Fruit fly (Drosophila melanogaster) ovary, adult (tissue): ENCODE measurements around the gene Dic2.
A peak's percentile ranks its signal among the peaks of the same experiment; 100 is the strongest.

ENCODE experiments used
- CG17801 ChIP-seq: fragments of 200-800 bp; optimal IDR thresholded peaks from 2 replicates; lab custom pipeline; 2019; ENCODE audit warnings: missing biosample characterization, mild to moderate bottlenecking, missing genetic modification characterization, moderate library complexity; ENCODE audit not compliant: partially characterized antibody

Gene Dic2

dm6 chr3R:20501327-20501726 is at the start of gene Dic2:
TSS of gene Dic2 (minus strand) at chr3R:20501427.
- TF ChIP-seq CG17801: no peak

DNA sequence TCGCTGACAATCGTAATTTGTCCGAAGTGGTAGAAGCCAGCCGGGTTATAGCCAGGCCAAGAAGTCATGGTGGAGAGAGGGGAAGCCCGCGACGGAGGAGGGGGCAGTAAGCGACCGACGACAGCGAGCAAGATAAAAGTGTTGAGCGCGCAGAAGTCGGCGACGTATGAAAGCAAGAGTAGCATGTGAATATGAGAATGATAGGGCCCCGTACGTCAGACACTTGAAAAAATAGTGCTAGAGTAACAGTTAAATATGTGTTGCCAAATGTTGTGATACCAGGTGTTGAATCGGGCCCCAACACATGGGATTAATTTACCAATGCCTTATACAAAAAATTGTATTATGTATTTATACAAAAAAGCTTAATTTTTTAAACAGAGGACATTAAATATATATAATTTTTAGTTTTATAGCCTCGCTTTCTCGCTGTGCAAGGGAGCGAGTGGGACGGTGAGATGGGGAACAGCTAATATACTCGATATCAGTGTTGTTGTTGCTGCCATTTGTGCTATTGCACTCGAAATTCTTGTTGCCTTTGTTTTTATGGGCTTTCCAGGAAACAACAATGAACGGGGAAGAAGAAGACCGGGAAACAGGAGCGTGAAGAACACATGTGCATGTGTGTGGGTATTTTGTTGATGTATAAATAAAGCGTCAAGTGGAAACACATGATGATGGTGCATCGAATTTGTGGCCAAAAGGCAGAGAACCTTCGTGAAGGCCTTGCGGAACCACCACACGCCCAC is 48.8 kb upstream of the Dic2 start:
- peak; percentile 91 for TF ChIP-seq CG17801

- no peak for TF ChIP-seq CG17801
These were observed 48.0 kb upstream of the Dic2 start for dm6 chr3R:20549017-20549854.

DNA sequence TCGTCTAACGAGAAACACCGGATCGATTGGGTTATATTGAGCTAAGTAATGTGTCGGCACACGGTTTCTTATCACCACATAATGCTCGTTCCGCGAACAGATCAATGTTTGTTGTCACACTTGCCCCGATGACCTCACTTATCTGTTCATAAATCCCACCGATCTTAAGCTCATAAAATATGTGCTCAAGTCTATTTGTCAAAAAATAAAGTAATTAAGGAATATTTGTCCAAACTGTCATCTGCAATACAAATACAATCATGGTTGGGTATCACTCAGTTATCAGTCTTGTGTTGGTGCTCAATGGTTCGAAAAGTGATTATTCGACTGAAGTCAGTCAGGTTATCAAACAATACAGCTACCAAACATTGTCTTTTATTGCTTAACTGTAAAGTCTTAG is 47.0 kb upstream of the Dic2 start:
- no peak for TF ChIP-seq CG17801

DNA sequence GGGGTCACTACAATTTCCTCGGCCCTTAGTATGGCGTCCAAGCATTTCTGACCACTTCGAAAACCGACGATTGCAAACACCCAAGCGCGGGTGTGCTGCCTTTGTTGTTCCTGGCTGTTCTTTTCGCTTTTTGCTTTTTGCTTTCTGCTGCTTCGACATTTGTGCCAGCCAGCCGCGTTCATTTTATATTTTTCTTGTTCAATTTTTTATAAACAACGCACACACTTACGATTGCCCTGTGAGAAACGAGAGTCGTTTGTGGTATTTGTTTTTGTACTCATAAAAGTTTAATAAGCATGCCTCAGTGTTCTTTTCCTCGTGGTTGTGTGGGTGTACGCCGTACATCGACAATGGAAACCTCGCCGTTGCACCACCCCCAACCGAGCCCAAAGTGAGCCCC is 46.5 kb upstream of the Dic2 start:
- no peak for TF ChIP-seq CG17801

dm6 chr3R:20546662-20547620 is 45.7 kb upstream of the Dic2 start:
- TF ChIP-seq CG17801: no peak

DNA sequence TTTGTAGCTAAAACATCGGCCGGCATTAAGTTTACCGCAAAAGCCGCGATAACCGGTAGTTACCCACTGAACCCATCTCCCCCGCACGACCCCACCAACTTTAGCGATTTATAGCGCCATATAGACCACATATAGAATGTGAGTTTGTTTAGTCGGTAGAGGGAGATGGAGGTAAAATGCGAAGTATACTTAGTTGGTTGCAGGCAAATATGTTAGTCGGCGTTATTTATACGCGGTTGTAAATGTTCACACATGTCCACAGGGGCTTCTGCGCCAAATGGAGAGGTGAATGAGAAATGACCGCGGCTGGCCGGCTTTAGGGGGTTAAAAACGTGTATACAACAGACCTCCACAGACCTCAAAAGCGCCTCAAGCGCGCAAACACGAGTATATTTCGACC is 44.5 kb upstream of the Dic2 start:
- TF ChIP-seq CG17801: no peak

dm6 chr3R:20544952-20545351 is 43.7 kb upstream of the Dic2 start:
- TF ChIP-seq CG17801: no peak

DNA sequence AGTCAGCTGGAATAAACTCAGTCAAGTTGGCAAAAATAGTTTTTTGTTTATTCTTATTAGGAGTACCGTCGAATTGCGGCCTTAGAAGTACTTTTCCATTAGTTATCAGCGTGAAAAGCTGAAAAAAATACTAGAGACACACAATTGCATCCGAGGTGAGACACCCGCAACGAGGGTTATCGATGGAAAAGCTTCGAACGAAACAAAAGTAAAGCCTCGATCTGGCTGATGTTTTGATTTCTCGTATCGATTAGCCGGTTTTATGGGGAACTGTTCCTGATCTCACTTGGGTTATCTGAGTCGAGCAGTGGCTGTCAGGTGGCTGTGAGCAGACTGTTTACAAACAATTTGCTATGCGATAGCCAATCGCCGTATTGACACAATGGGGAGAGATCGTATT is 42.5 kb upstream of the Dic2 start:
- no peak for TF ChIP-seq CG17801

dm6 chr3R:20543220-20543619 is 42.0 kb upstream of the Dic2 start:
- TF ChIP-seq CG17801: no peak

DNA sequence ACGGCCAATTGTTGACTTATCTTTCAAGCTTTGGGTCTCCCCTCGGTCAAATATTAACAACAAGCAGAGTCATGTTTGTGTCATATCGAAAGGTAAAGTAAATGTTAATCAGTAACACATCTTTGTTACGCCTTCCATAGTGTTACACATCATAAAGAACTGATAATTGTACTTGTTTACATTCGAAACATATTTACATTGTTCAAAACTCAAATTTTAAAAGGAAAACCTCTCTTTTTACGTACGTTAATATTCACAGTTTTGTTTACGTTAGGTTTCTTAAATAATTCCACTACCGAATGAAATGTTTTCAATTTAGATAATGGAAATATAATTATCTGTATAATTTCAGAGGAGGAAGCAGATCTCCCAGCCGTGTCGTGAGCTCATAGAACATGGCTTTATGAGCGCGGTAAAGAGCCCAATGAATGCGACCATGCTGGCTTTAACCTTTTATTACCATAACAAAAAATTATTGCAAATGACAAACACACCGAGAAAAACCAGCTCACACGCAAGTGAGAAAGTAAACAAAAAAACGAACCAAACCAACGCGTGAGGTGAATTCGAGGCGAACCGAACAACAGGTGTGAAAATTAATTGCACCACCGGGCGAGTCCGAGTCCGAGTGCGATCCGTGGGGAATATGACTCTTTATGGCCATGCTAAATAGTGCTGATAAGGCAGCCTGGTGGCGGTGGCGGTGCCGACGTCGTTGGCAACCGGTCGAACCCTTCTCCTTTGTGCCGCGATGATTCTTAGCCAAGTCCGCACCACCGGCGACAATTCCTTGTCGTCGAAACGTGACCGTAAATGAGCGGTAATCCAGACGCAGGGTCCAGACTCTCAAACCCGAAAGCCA is 41.3 kb upstream of the Dic2 start:
- peak; percentile 7 for TF ChIP-seq CG17801

DNA sequence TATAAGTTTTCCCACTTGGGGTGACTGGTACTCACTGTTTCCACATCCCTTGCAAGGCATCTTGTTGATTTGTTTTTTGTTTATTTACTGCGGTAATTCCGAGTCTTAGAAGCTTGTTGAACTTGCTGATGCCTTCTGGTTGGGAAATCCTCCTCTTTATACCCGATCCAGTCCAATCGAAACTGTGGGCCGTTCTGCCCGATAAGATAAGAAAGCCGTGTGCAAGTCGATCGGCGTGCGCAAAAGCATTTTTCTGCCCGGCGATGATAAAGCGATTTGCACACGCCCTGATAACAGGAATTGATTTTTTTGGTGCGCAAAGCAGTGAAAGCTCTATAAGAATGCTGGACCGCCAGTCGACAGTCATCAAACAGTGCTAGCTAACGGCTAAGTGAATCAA is 33.3 kb upstream of the Dic2 start, which contains the start of the genes MtnE and MtnD:
TSS of gene MtnE (minus strand) at position 130 of the 400 bp plus-strand sequence.
TSS of gene MtnD (plus strand) at position 388 of the 400 bp plus-strand sequence.
- TF ChIP-seq CG17801: no peak

DNA sequence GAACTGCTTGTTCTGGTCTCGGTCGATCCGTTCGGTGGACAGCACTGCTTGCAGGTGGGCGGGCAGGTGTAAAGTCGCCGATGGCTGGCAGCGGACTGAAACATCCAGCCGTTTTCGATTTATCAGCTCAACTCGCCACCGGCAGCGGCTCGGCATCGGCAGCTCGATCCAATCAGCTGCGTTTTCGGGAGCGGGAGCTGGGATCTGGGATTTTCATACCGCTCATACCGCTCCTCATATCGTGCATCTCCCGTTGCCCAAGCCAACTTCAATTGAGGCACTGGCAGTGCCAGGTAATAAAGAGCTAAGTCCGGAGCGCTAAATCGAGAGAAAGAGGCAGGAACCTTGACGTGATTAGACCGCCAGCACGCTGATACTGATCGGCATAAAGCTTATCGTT is 11.1 kb upstream of the Dic2 start, which contains the start of gene MFS9:
TSS of gene MFS9 (minus strand) at position 101 of the 400 bp plus-strand sequence.
- no peak for TF ChIP-seq CG17801

dm6 chr3R:20509377-20509776 is 8.2 kb upstream of the Dic2 start:
- no peak for TF ChIP-seq CG17801

DNA sequence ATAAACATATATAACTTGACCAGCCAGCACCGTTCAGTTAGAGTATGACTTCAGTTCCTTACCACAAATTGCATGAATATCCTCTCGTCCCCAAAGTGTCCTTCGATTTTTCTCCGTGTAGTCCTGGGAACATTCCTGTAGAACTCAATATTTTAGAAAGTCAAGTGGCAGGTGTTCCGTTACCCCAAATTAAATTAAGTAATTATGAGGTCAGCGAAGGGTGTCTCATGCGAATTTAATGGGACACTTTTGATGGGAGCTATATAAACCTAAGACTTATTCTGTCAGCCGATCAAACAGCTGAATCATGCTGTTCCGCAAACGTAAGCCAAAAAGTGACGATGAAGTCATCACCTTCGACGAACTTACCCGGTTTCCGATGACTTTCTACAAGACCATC is 3.3 kb upstream of the Dic2 start, which contains the start of gene Or92a:
TSS of gene Or92a (plus strand) at position 301 of the 400 bp plus-strand sequence.
- TF ChIP-seq CG17801: no peak
